Worm (Caenorhabditis elegans) whole organism, L4/young adult: Measurements from ENCODE around the gene mct-4.

Experiments used
- W03F9.2 ChIP-seq: fragments of 150-350 bp; optimal IDR thresholded peaks from 2 replicates; lab custom pipeline; 2014; ENCODE audit warnings: missing biosample characterization, missing genetic modification characterization
- dao-5 ChIP-seq: sonication (generic microtip); optimal IDR thresholded peaks from 2 replicates; lab custom pipeline; 2016; ENCODE audit warnings: missing genotype, missing genetic modification characterization, moderate library complexity, missing compliant biosample characterization
- him-1 ChIP-seq: sonication (generic microtip); optimal IDR thresholded peaks from 2 replicates; lab custom pipeline; 2016; ENCODE audit warnings: missing genotype, missing genetic modification reagents, missing genetic modification characterization, missing compliant biosample characterization

Gene mct-4

ce11 chrX:4959440-4959839 is 29.9 kb upstream of the mct-4 start:
- no peak for TF ChIP-seq W03F9.2 (tag; lab: Kevin White, UChicago)
- no peak for TF ChIP-seq him-1 (tag; lab: Kevin White, UChicago)

ce11 chrX:4958986-4959385 is 29.4 kb upstream of the mct-4 start:
- TF ChIP-seq dao-5: no peak
- TF ChIP-seq W03F9.2 (tag; lab: Kevin White, UChicago): no peak
- TF ChIP-seq him-1 (tag; lab: Kevin White, UChicago): no peak

- TF ChIP-seq W03F9.2 (tag; lab: Kevin White, UChicago) (no peak), him-1 (tag; lab: Kevin White, UChicago) (no peak)
Observed at ce11 chrX:4957259-4957658, 27.7 kb upstream of the mct-4 start, which contains the start of gene M03F4.4. Gene M03F4.4, minus strand, starts transcription at chrX:4957418.

ce11 chrX:4947749-4948148 is 18.2 kb upstream of the mct-4 start, which contains the start of gene tyra-3:
Gene tyra-3, plus strand, starts transcription at chrX:4948049.
- TF ChIP-seq him-1 (tag; lab: Kevin White, UChicago): no peak
- TF ChIP-seq dao-5: no peak
- TF ChIP-seq W03F9.2 (tag; lab: Kevin White, UChicago): no peak

ce11 chrX:4938990-4939389 is 9.4 kb upstream of the mct-4 start:
- no peak for TF ChIP-seq him-1 (tag; lab: Kevin White, UChicago)
- TF ChIP-seq W03F9.2 (tag; lab: Kevin White, UChicago): no peak

ce11 chrX:4932964-4933363 is 3.4 kb upstream of the mct-4 start:
- TF ChIP-seq W03F9.2 (tag; lab: Kevin White, UChicago) (no peak), dao-5 (no peak), him-1 (tag; lab: Kevin White, UChicago) (no peak)

- TF ChIP-seq W03F9.2 (tag; lab: Kevin White, UChicago): no peak
- TF ChIP-seq dao-5: no peak
- no peak for TF ChIP-seq him-1 (tag; lab: Kevin White, UChicago)
Observed at ce11 chrX:4932023-4932422, 2.5 kb upstream of the mct-4 start.

- TF ChIP-seq him-1 (tag; lab: Kevin White, UChicago) (no peak), dao-5 (no peak), W03F9.2 (tag; lab: Kevin White, UChicago) (no peak)
Observed at ce11 chrX:4928118-4928517, 1.4 kb downstream of the mct-4 start.

- TF ChIP-seq him-1 (tag; lab: Kevin White, UChicago): no peak
- TF ChIP-seq dao-5: no peak
- no peak for TF ChIP-seq W03F9.2 (tag; lab: Kevin White, UChicago)
Observed at ce11 chrX:4920942-4921540, 8.5 kb downstream of the mct-4 start, which contains the start of gene K05B2.4. Gene K05B2.4, minus strand, starts transcription at chrX:4920992.

ce11 chrX:4915879-4916278 is 13.7 kb downstream of the mct-4 start, which contains the start of gene ifa-4:
Gene ifa-4, minus strand, starts transcription at chrX:4915979.
- TF ChIP-seq him-1 (tag; lab: Kevin White, UChicago): no peak
- no peak for TF ChIP-seq dao-5
- no peak for TF ChIP-seq W03F9.2 (tag; lab: Kevin White, UChicago)

ce11 chrX:4914464-4914863 is 15.1 kb downstream of the mct-4 start:
- TF ChIP-seq W03F9.2 (tag; lab: Kevin White, UChicago) (no peak), dao-5 (no peak), him-1 (tag; lab: Kevin White, UChicago) (no peak)

- TF ChIP-seq him-1 (tag; lab: Kevin White, UChicago): no peak
- no peak for TF ChIP-seq W03F9.2 (tag; lab: Kevin White, UChicago)
- TF ChIP-seq dao-5: no peak
Observed at ce11 chrX:4911287-4911876, 18.2 kb downstream of the mct-4 start.

ce11 chrX:4905804-4906203 is 23.8 kb downstream of the mct-4 start, which contains the start of gene K05B2.2:
Gene K05B2.2, plus strand, starts transcription at chrX:4906081.
- no peak for TF ChIP-seq him-1 (tag; lab: Kevin White, UChicago)
- TF ChIP-seq W03F9.2 (tag; lab: Kevin White, UChicago): no peak
- no peak for TF ChIP-seq dao-5

ce11 chrX:4902376-4902775 is 27.2 kb downstream of the mct-4 start:
- no peak for TF ChIP-seq dao-5
- no peak for TF ChIP-seq him-1 (tag; lab: Kevin White, UChicago)
- no peak for TF ChIP-seq W03F9.2 (tag; lab: Kevin White, UChicago)

- TF ChIP-seq W03F9.2 (tag; lab: Kevin White, UChicago) (no peak), dao-5 (no peak)
Observed at ce11 chrX:4901974-4902373, 27.6 kb downstream of the mct-4 start.
